Worm (Caenorhabditis elegans): ENCODE data around the gene ZC196.5.

DNA sequence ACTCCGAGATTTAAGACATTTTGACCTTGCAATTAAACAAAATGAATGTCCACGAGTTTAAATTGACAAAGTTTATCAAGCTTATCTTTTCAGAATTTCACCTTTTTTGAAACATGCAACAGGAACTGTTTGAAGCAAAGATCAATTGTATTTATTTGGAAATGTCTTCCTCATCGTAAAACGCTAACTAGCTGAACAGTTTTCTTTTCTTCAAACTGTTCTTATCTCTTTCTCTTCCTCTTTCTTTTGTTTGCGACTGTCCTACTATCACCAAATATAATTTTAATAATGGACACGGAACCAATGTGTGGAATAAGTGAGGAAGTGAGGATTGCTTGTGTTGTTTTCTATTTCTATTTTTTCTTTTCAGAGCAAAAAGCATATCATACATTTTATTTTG, 3.7 kb downstream of the ZC196.5 start, which contains the start of gene ZC196.4:
- TF ChIP-seq nhr-76 (tag; optimal IDR thresholded peaks at IDR 0.05) = no peak
- no peak for TF ChIP-seq elt-3 (tag; optimal IDR thresholded peaks at IDR 0.05)
- TF ChIP-seq lin-13 (tag; optimal IDR thresholded peaks at IDR 0.05) = no peak

Data from whole organism, mixed stage, embryonic.